Worm (Caenorhabditis elegans): ENCODE results near the gene Y116F11B.6.

DNA sequence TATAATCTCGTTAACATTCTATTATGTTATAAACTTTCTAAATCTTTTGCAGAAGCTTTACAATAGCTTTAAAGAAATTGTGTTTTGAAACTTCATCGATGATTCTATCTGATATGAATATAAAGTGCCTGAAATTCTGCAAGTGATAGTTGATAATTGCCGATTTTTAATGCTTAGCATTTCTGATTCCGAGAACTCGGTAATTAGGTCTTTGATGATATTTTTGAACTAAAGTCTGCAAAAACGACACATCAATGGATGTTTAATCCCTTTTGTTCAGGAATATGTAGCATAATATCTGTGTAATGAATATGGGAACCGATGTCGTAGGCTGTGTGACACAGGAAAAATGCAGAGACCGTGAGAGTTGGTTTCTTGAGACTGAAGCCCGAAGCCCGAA is 43.0 kb downstream of the Y116F11B.6 start:
- TF ChIP-seq nhr-25 (tag; optimal IDR thresholded peaks at IDR 0.05): no peak
- no peak for TF ChIP-seq jun-1 (tag; optimal IDR thresholded peaks at IDR 0.05)
- TF ChIP-seq nhr-11 (tag; optimal IDR thresholded peaks at IDR 0.05): no peak
- TF ChIP-seq snpc-4 (tag; optimal IDR thresholded peaks at IDR 0.05): no peak
- no peak for TF ChIP-seq skn-1 (tag; optimal IDR thresholded peaks at IDR 0.05)
- TF ChIP-seq mdl-1 (tag; optimal IDR thresholded peaks at IDR 0.05): no peak
